Worm (Caenorhabditis elegans) whole organism, early embryonic: ENCODE data around the gene bca-2.

Experiments used
- B0310.2 ChIP-seq: sonication (generic microtip); optimal IDR thresholded peaks from 2 replicates; lab custom pipeline; 2016; ENCODE audit warnings: mild to moderate bottlenecking, missing genetic modification characterization, missing compliant biosample characterization
- aly-1 ChIP-seq: sonication (generic microtip); optimal IDR thresholded peaks from 2 replicates; lab custom pipeline; 2016; ENCODE audit warnings: missing genetic modification characterization, missing compliant biosample characterization
- ama-1 ChIP-seq: fragments of 150-350 bp; optimal IDR thresholded peaks from 2 replicates; lab custom pipeline; 2014
- ceh-36 ChIP-seq: sonication (generic microtip); optimal IDR thresholded peaks from 2 replicates; lab custom pipeline; 2016; ENCODE audit warnings: missing genetic modification characterization, inconsistent platforms, missing compliant biosample characterization
- ets-7 ChIP-seq: sonication (generic microtip); optimal IDR thresholded peaks from 2 replicates; lab custom pipeline; 2016; ENCODE audit warnings: missing genotype, missing genetic modification characterization, missing compliant biosample characterization
- flt-1 ChIP-seq: fragments of 200-800 bp; sonication (Bioruptor generic); IDR thresholded peaks from 2 replicates; pipeline ENCODE4 v1.3.6; 2022; ENCODE audit warnings: missing genetic modification characterization, missing compliant biosample characterization
- scrt-1 ChIP-seq: fragments of 200-800 bp; sonication (Bioruptor generic); IDR thresholded peaks from 2 replicates; pipeline ENCODE4 v1.3.6; 2022; ENCODE audit warnings: missing genetic modification characterization, missing compliant biosample characterization
- sea-1 ChIP-seq: fragments of 200-800 bp; sonication (Bioruptor generic); conservative IDR thresholded peaks from 2 replicates; pipeline ENCODE4 v1.3.6; 2022; ENCODE audit warnings: missing genetic modification characterization, missing compliant biosample characterization
- tbx-11 ChIP-seq: fragments of 200-800 bp; sonication (Bioruptor generic); IDR thresholded peaks from 2 replicates; pipeline ENCODE4 v1.3.6; 2022; ENCODE audit warnings: missing genetic modification characterization, missing compliant biosample characterization
- tbx-37 ChIP-seq: fragments of 200-800 bp; sonication (Bioruptor generic); conservative IDR thresholded peaks from 2 replicates; pipeline ENCODE4 v1.3.6; 2022; ENCODE audit warnings: missing genetic modification reagents, missing genetic modification characterization, missing compliant biosample characterization
- tra-4 ChIP-seq: sonication (generic microtip); optimal IDR thresholded peaks from 2 replicates; lab custom pipeline; 2017; ENCODE audit warnings: missing genetic modification characterization, missing compliant biosample characterization

DNA sequence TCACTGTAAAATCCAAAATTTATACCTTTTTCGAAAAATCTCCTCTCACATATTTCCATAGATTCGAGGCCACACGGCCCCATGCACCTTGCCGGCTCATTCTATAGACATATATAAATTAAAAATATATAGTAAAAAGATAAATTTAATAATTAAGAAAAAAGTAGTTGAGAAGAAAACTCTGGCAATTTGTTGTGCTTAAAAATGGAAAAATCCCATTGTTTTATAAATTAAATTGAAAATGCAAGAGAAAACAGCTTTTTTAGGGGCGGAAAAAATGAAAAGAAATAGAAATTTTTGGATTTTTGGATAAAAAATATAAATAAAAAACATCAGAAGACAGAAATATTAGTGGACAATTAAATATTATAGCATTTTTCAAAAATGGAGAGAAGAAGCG is 3.6 kb upstream of the bca-2 start, which contains the start of gene Y116A8C.30:
- TF ChIP-seq sea-1 (GFP tag; lab: Robert Waterston, UW) (no peak), aly-1 (tag; lab: Kevin White, UChicago) (no peak), ama-1 (no peak), tbx-11 (GFP tag; lab: Robert Waterston, UW) (no peak), tbx-37 (GFP tag; lab: Robert Waterston, UW) (no peak), tra-4 (tag; lab: Kevin White, UChicago) (no peak), scrt-1 (GFP tag; lab: Robert Waterston, UW) (no peak), flt-1 (GFP tag; lab: Robert Waterston, UW) (no peak), B0310.2 (tag; lab: Kevin White, UChicago) (no peak), ceh-36 (tag; lab: Kevin White, UChicago) (no peak), ets-7 (tag; lab: Kevin White, UChicago) (no peak)
